Fruit fly (Drosophila melanogaster) whole organism, embryonic: ENCODE results near the gene Chpf.

Source experiments
- Aef1 ChIP-seq: fragments of 200-800 bp; sonication (Bioruptor generic); IDR thresholded peaks from 3 replicates; pipeline ENCODE4 v1.3.6; 2022; ENCODE audit warnings: missing biosample characterization, missing genetic modification characterization
- CG10147 ChIP-seq: fragments of 200-800 bp; sonication (Bioruptor generic); optimal IDR thresholded peaks from 2 replicates; lab custom pipeline; 2019; ENCODE audit warnings: missing biosample characterization, mild to moderate bottlenecking, missing genetic modification characterization, moderate library complexity
- CG10274 ChIP-seq: fragments of 200-800 bp; sonication (Bioruptor generic); optimal IDR thresholded peaks from 3 replicates; lab custom pipeline; 2017; ENCODE audit warnings: missing biosample characterization, mild to moderate bottlenecking, missing genetic modification characterization
- CG10321 ChIP-seq: fragments of 200-800 bp; sonication (Bioruptor generic); IDR thresholded peaks from 2 replicates; pipeline ENCODE4 v1.3.6; 2022; ENCODE audit warnings: missing biosample characterization, missing genetic modification characterization
- CG10462 ChIP-seq: fragments of 200-800 bp; sonication (Bioruptor generic); optimal IDR thresholded peaks from 2 replicates; lab custom pipeline; 2016; ENCODE audit warnings: missing biosample characterization, missing genetic modification characterization
- CG10543 ChIP-seq: fragments of 200-800 bp; sonication (Bioruptor generic); optimal IDR thresholded peaks from 3 replicates; lab custom pipeline; 2017; ENCODE audit warnings: missing biosample characterization, mild to moderate bottlenecking, missing genetic modification characterization, moderate library complexity
- CG11696 ChIP-seq: fragments of 200-800 bp; sonication (Bioruptor generic); IDR thresholded peaks from 2 replicates; pipeline ENCODE4 v1.3.6; 2022; ENCODE audit warnings: missing biosample characterization, missing genetic modification characterization
- CG11723 ChIP-seq: fragments of 200-800 bp; sonication (Bioruptor generic); optimal IDR thresholded peaks from 2 replicates; lab custom pipeline; 2017; ENCODE audit warnings: missing biosample characterization, mild to moderate bottlenecking, missing genetic modification characterization
- CG13775 ChIP-seq: fragments of 200-800 bp; sonication (Bioruptor generic); optimal IDR thresholded peaks from 3 replicates; lab custom pipeline; 2017; ENCODE audit warnings: missing biosample characterization, mild to moderate bottlenecking, missing genetic modification characterization
- CG14441 ChIP-seq: fragments of 200-800 bp; sonication (Bioruptor generic); IDR thresholded peaks from 2 replicates; pipeline ENCODE4 v1.3.6; 2022; ENCODE audit warnings: missing biosample characterization, missing genetic modification characterization
- CG1529 ChIP-seq: fragments of 200-800 bp; sonication (Bioruptor generic); optimal IDR thresholded peaks from 3 replicates; lab custom pipeline; 2018; ENCODE audit warnings: missing biosample characterization, missing genetic modification characterization
- CG17385 ChIP-seq: fragments of 200-800 bp; sonication (Bioruptor generic); optimal IDR thresholded peaks from 3 replicates; lab custom pipeline; 2018; ENCODE audit warnings: missing biosample characterization, mild to moderate bottlenecking, missing genetic modification characterization
- CG2129 ChIP-seq: fragments of 200-800 bp; sonication (Bioruptor generic); IDR thresholded peaks from 2 replicates; pipeline ENCODE4 v1.3.6; 2022; ENCODE audit warnings: missing biosample characterization, missing genetic modification characterization; ENCODE audit not compliant: partially characterized antibody
- CG4617 ChIP-seq: fragments of 200-800 bp; sonication (Bioruptor generic); optimal IDR thresholded peaks from 3 replicates; lab custom pipeline; 2016; ENCODE audit warnings: missing biosample characterization, missing genetic modification characterization, borderline replicate concordance
- CG6683 ChIP-seq: fragments of 200-800 bp; sonication (Bioruptor generic); optimal IDR thresholded peaks from 2 replicates; lab custom pipeline; 2017; ENCODE audit warnings: missing biosample characterization, mild to moderate bottlenecking, missing genetic modification characterization, missing genetic modification reagents
- CG6813 ChIP-seq: fragments of 200-800 bp; sonication (Bioruptor generic); optimal IDR thresholded peaks from 2 replicates; lab custom pipeline; 2017; ENCODE audit warnings: missing biosample characterization, missing genetic modification characterization, mild to moderate bottlenecking, moderate library complexity, missing genetic modification reagents
- CG8281 ChIP-seq: fragments of 200-800 bp; sonication (Bioruptor generic); optimal IDR thresholded peaks from 2 replicates; lab custom pipeline; 2018; ENCODE audit warnings: missing biosample characterization, mild to moderate bottlenecking, missing genetic modification characterization, moderate library complexity
- CG8290 ChIP-seq, 3 experiments: fragments of 200-800 bp; sonication (Bioruptor generic); optimal IDR thresholded peaks; 2 replicates each; lab custom pipeline; 2016 to 2019; ENCODE audit warnings: missing biosample characterization in 3 of 3, missing genetic modification characterization in 3 of 3, mild to moderate bottlenecking in 2 of 3, moderate library complexity in 1 of 3
- CG8388 ChIP-seq: fragments of 200-800 bp; sonication (Bioruptor generic); optimal IDR thresholded peaks from 2 replicates; lab custom pipeline; 2019; ENCODE audit warnings: missing biosample characterization, mild to moderate bottlenecking, missing genetic modification characterization, moderate library complexity
- CG9932 ChIP-seq: fragments of 200-800 bp; sonication (Bioruptor generic); IDR thresholded peaks from 2 replicates; pipeline ENCODE4 v1.3.6; 2022; ENCODE audit warnings: missing biosample characterization, missing genetic modification characterization
- Deaf1 ChIP-seq: fragments of 200-800 bp; optimal IDR thresholded peaks from 3 replicates; lab custom pipeline; 2019; ENCODE audit warnings: missing biosample characterization, mild to moderate bottlenecking, missing genetic modification characterization, moderate library complexity
- Drgx ChIP-seq: fragments of 200-800 bp; sonication (Bioruptor generic); IDR thresholded peaks from 2 replicates; pipeline ENCODE4 v1.3.6; 2022; ENCODE audit warnings: missing biosample characterization, missing genetic modification characterization
- Hr39 ChIP-seq: fragments of >200 bp; optimal IDR thresholded peaks from 2 replicates; lab custom pipeline; 2017
- Nf-YC ChIP-seq: fragments of 200-800 bp; optimal IDR thresholded peaks from 3 replicates; lab custom pipeline; 2019; ENCODE audit warnings: missing biosample characterization, mild to moderate bottlenecking, missing genetic modification characterization, moderate library complexity
- Ravus ChIP-seq: fragments of 200-800 bp; sonication (Bioruptor generic); IDR thresholded peaks from 2 replicates; pipeline ENCODE4 v1.3.6; 2022; ENCODE audit warnings: missing biosample characterization, missing genetic modification characterization
- Side ChIP-seq: fragments of 200-800 bp; sonication (Bioruptor generic); optimal IDR thresholded peaks from 2 replicates; lab custom pipeline; 2016; ENCODE audit warnings: missing biosample characterization, missing genetic modification characterization
- Ssrp ChIP-seq: fragments of 200-800 bp; sonication (Bioruptor generic); optimal IDR thresholded peaks from 2 replicates; lab custom pipeline; 2018; ENCODE audit warnings: missing biosample characterization, mild to moderate bottlenecking, missing genetic modification characterization, moderate library complexity
- Usf ChIP-seq: fragments of 200-800 bp; sonication (Bioruptor generic); optimal IDR thresholded peaks from 2 replicates; lab custom pipeline; 2017; ENCODE audit warnings: missing genotype, missing biosample characterization, missing genetic modification characterization
- amos ChIP-seq: fragments of 200-800 bp; sonication (Bioruptor generic); IDR thresholded peaks from 2 replicates; pipeline ENCODE4 v1.3.6; 2022; ENCODE audit warnings: missing biosample characterization, missing genetic modification characterization; ENCODE audit not compliant: partially characterized antibody
- aop ChIP-seq: fragments of 200-800 bp; sonication (Bioruptor generic); IDR thresholded peaks from 2 replicates; pipeline ENCODE4 v1.3.6; 2022; ENCODE audit warnings: missing biosample characterization, missing genetic modification characterization
- ato ChIP-seq: fragments of 200-800 bp; sonication (Bioruptor generic); IDR thresholded peaks from 2 replicates; pipeline ENCODE4 v1.3.6; 2022; ENCODE audit warnings: missing biosample characterization, missing genetic modification characterization; ENCODE audit not compliant: partially characterized antibody
- bsh ChIP-seq, 2 experiments: fragments of 200-800 bp; sonication (Bioruptor generic); optimal IDR thresholded peaks; 2 replicates each; lab custom pipeline; 2017 to 2018; ENCODE audit warnings: mild to moderate bottlenecking in 2 of 2, missing biosample characterization in 2 of 2, missing genetic modification characterization in 2 of 2, moderate library complexity in 1 of 2
- cas ChIP-seq: fragments of 200-800 bp; sonication (Bioruptor generic); IDR thresholded peaks from 2 replicates; pipeline ENCODE4 v1.3.6; 2022; ENCODE audit warnings: missing biosample characterization, missing genetic modification characterization
- chif ChIP-seq, 2 experiments: fragments of 200-800 bp; sonication (Bioruptor generic); optimal IDR thresholded peaks; 3 replicates each; lab custom pipeline; 2016; ENCODE audit warnings: missing biosample characterization in 2 of 2, missing genetic modification characterization in 2 of 2
- ems ChIP-seq: fragments of 200-800 bp; sonication (Bioruptor generic); optimal IDR thresholded peaks from 3 replicates; lab custom pipeline; 2016; ENCODE audit warnings: missing biosample characterization, missing genetic modification characterization
- eve ChIP-seq, 2 experiments: fragments of >200 bp; optimal IDR thresholded peaks; 2 replicates each; lab custom pipeline; 2017; ENCODE audit warnings: missing biosample characterization in 2 of 2, missing genetic modification characterization in 2 of 2
- ewg ChIP-seq: fragments of 200-800 bp; sonication (Bioruptor generic); optimal IDR thresholded peaks from 3 replicates; lab custom pipeline; 2017; ENCODE audit warnings: mild to moderate bottlenecking, missing biosample characterization, missing genetic modification reagents, missing genetic modification characterization
- fd102C ChIP-seq: fragments of 200-800 bp; sonication (Bioruptor generic); optimal IDR thresholded peaks from 2 replicates; lab custom pipeline; 2018; ENCODE audit warnings: missing biosample characterization, mild to moderate bottlenecking, missing genetic modification characterization, moderate library complexity
- fu2 ChIP-seq: fragments of 200-800 bp; sonication (Bioruptor generic); optimal IDR thresholded peaks from 2 replicates; lab custom pipeline; 2016; ENCODE audit warnings: missing biosample characterization, missing genetic modification characterization
- knrl ChIP-seq: fragments of 200-800 bp; sonication (Bioruptor generic); IDR thresholded peaks from 3 replicates; pipeline ENCODE4 v1.3.6; 2022; ENCODE audit warnings: missing biosample characterization, missing genetic modification characterization; ENCODE audit not compliant: partially characterized antibody
- lola ChIP-seq, 3 experiments: fragments of >200 bp in 2 of 3; fragments of 200-800 bp in 1 of 3; sonication (Bioruptor generic) in 1 of 3; optimal IDR thresholded peaks; 2 replicates each; lab custom pipeline; 2017 to 2019; ENCODE audit warnings: missing biosample characterization in 3 of 3, missing genetic modification characterization in 3 of 3, mild to moderate bottlenecking in 1 of 3, moderate library complexity in 1 of 3
- prd ChIP-seq, 3 experiments: fragments of >200 bp in 2 of 3; fragments of 200-800 bp in 1 of 3; sonication (Bioruptor generic) in 1 of 3; optimal IDR thresholded peaks in 2 of 3; IDR thresholded peaks in 1 of 3; 2 replicates in 2 of 3; 3 replicates in 1 of 3; pipeline versions ENCODE4 v1.3.6 to Lab custom; 2017 to 2022; ENCODE audit warnings: missing biosample characterization in 1 of 3, missing genetic modification characterization in 1 of 3
- pros ChIP-seq: fragments of 200-800 bp; sonication (Bioruptor generic); optimal IDR thresholded peaks from 3 replicates; lab custom pipeline; 2019; ENCODE audit warnings: missing biosample characterization, mild to moderate bottlenecking, missing genetic modification characterization, moderate library complexity
- psq ChIP-seq: fragments of 200-800 bp; sonication (Bioruptor generic); optimal IDR thresholded peaks from 2 replicates; lab custom pipeline; 2017; ENCODE audit warnings: missing biosample characterization, missing genetic modification characterization
- pzg ChIP-seq: fragments of 200-800 bp; sonication (Bioruptor generic); optimal IDR thresholded peaks from 3 replicates; lab custom pipeline; 2018; ENCODE audit warnings: missing biosample characterization, mild to moderate bottlenecking, missing genetic modification characterization, moderate library complexity
- ranshi ChIP-seq: fragments of 200-800 bp; sonication (Bioruptor generic); IDR thresholded peaks from 2 replicates; pipeline ENCODE4 v1.3.6; 2022; ENCODE audit warnings: missing biosample characterization, missing genetic modification characterization
- slp2 ChIP-seq: fragments of 200-800 bp; sonication (Bioruptor generic); optimal IDR thresholded peaks from 2 replicates; lab custom pipeline; 2016; ENCODE audit warnings: missing biosample characterization, missing genetic modification characterization
- sqz ChIP-seq: fragments of 200-800 bp; sonication (Bioruptor generic); optimal IDR thresholded peaks from 3 replicates; lab custom pipeline; 2018; ENCODE audit warnings: missing biosample characterization, mild to moderate bottlenecking, missing genetic modification characterization
- twi ChIP-seq: fragments of 200-800 bp; optimal IDR thresholded peaks from 2 replicates; lab custom pipeline; 2019; ENCODE audit warnings: missing biosample characterization, mild to moderate bottlenecking, missing genetic modification characterization, moderate library complexity

Chpf gene

dm6 chrX:13159481-13159880 is 47.2 kb upstream of the Chpf start, which contains the start of the genes Bap60 and CG12096 (continued):
- TF ChIP-seq CG8388 (GFP tag; lab: Kevin White, UChicago) (peak; percentile 58), pros (GFP tag; lab: Kevin White, UChicago) (no peak), CG10321 (GFP tag; lab: Robert Waterston, UW) (no peak), knrl (GFP tag; lab: Robert Waterston, UW) (peak; percentile 97), CG17385 (peak; percentile 61), Drgx (no peak), CG9932 (GFP tag; lab: Robert Waterston, UW) (peak; percentile 85), CG11696 (GFP tag; lab: Robert Waterston, UW) (no peak), Ravus (no peak), pzg (GFP tag; lab: Kevin White, UChicago) (peak; percentile 80), ato (GFP tag; lab: Robert Waterston, UW) (0 out of 2 replicates have a peak, but pooled peaks have one; percentile 64), Hr39 (lab: Kevin White, UChicago) (no peak), CG10462 (peak; percentile 16), CG14441 (GFP tag; lab: Robert Waterston, UW) (peak; percentile 51; the same call in 1 of the 2 replicates), CG8290 (GFP tag; optimal IDR thresholded peaks at IDR 0.05; lab: Kevin White, UChicago) (peak; percentile 49), CG8290 (tag; optimal IDR thresholded peaks at IDR 0.05; lab: Kevin White, UChicago) (peak in 1 of 2 experiments; percentile 55), CG8281 (peak; percentile 39), CG13775 (GFP tag; lab: Kevin White, UChicago) (peak; percentile 82), Ssrp (tag; lab: Kevin White, UChicago) (peak; percentile 71), CG2129 (GFP tag; lab: Robert Waterston, UW) (peak; percentile 94), Deaf1 (tag; lab: Kevin White, UChicago) (no peak), CG6813 (no peak), ewg (peak; percentile 45), CG10274 (GFP tag; lab: Kevin White, UChicago) (no peak), chif (GFP tag; optimal IDR thresholded peaks at IDR 0.05; lab: Kevin White, UChicago) (peak; percentile 62 to 65), Nf-YC (peak; percentile 76), twi (peak; percentile 74), CG4617 (peak; percentile 68), CG10543 (GFP tag; lab: Kevin White, UChicago) (peak; percentile 73), CG10147 (peak; percentile 79), psq (GFP tag; lab: Kevin White, UChicago) (peak; percentile 30), Aef1 (GFP tag; lab: Robert Waterston, UW) (peak; percentile 66), CG6683 (GFP tag; lab: Kevin White, UChicago) (peak; percentile 20), fu2 (GFP tag; lab: Kevin White, UChicago) (peak; percentile 88), Side (peak; percentile 87), amos (peak; percentile 81), Usf (GFP tag; lab: Kevin White, UChicago) (peak; percentile 56), CG1529 (peak; percentile 21), prd (optimal IDR thresholded peaks at IDR 0.05; lab: Kevin White, UChicago) (no peak), prd (GFP tag; IDR thresholded peaks at IDR 0.05; lab: Robert Waterston, UW) (peak; percentile 76), aop (GFP tag; lab: Robert Waterston, UW) (no peak), ems (GFP tag; lab: Kevin White, UChicago) (peak; percentile 81), CG11723 (peak; percentile 55), lola (GFP tag; optimal IDR thresholded peaks at IDR 0.05; lab: Kevin White, UChicago) (peak in 1 of 3 experiments; percentile 79), bsh (GFP tag; optimal IDR thresholded peaks at IDR 0.05; lab: Kevin White, UChicago) (peak in 1 of 2 experiments; percentile 65), sqz (GFP tag; lab: Kevin White, UChicago) (no peak), slp2 (peak; percentile 48), eve (GFP tag; optimal IDR thresholded peaks at IDR 0.05; lab: Kevin White, UChicago) (no peak), ranshi (peak; percentile 50; the same call in 1 of the 2 replicates), fd102C (GFP tag; lab: Kevin White, UChicago) (no peak), cas (GFP tag; lab: Robert Waterston, UW) (peak; percentile 39; the same call in 1 of the 2 replicates)
